Worm (Caenorhabditis elegans) whole organism, early embryonic: Measurements from ENCODE around the gene Y48B6A.13.

Source experiments
- scrt-1 ChIP-seq: fragments of 200-800 bp; sonication (Bioruptor generic); IDR thresholded peaks from 2 replicates; pipeline ENCODE4 v1.3.6; 2022; ENCODE audit warnings: missing genetic modification characterization, missing compliant biosample characterization
- tra-4 ChIP-seq: sonication (generic microtip); optimal IDR thresholded peaks from 2 replicates; lab custom pipeline; 2017; ENCODE audit warnings: missing genetic modification characterization, missing compliant biosample characterization

ce11 chrII:14247748-14248502 lies 21.9 kb upstream of the Y48B6A.13 start:
- TF ChIP-seq scrt-1 (GFP tag; lab: Robert Waterston, UW) (no peak), tra-4 (no peak)
